Fruit fly (Drosophila melanogaster) whole organism, embryonic: ENCODE data around the gene mthl11.
A peak's percentile ranks its signal among the peaks of the same experiment; 100 is the strongest.

Experiments
- Awh ChIP-seq: fragments of 200-800 bp; sonication (Bioruptor generic); IDR thresholded peaks from 2 replicates; pipeline ENCODE4, ENCODE4 v1.3.6; 2022; ENCODE audit warnings: missing biosample characterization, missing genetic modification characterization
- CG10147 ChIP-seq: fragments of 200-800 bp; sonication (Bioruptor generic); optimal IDR thresholded peaks from 2 replicates; lab custom pipeline; 2019; ENCODE audit warnings: missing biosample characterization, mild to moderate bottlenecking, missing genetic modification characterization, moderate library complexity
- CG10654 ChIP-seq: fragments of 200-800 bp; sonication (Bioruptor generic); optimal IDR thresholded peaks from 2 replicates; lab custom pipeline; 2016; ENCODE audit warnings: missing biosample characterization, missing genetic modification characterization
- CG11560 ChIP-seq: fragments of 200-800 bp; sonication (Bioruptor generic); IDR thresholded peaks from 3 replicates; pipeline ENCODE4 v1.3.6; 2022; ENCODE audit warnings: missing biosample characterization, missing genetic modification characterization
- CG11723 ChIP-seq: fragments of 200-800 bp; sonication (Bioruptor generic); optimal IDR thresholded peaks from 2 replicates; lab custom pipeline; 2017; ENCODE audit warnings: missing biosample characterization, mild to moderate bottlenecking, missing genetic modification characterization
- CG1233 ChIP-seq: fragments of 200-800 bp; sonication (Bioruptor generic); optimal IDR thresholded peaks from 4 replicates; lab custom pipeline; 2018; ENCODE audit warnings: missing biosample characterization, mild to moderate bottlenecking, missing genetic modification characterization
- CG13123 ChIP-seq: fragments of 200-800 bp; sonication (Bioruptor generic); optimal IDR thresholded peaks from 2 replicates; lab custom pipeline; 2016; ENCODE audit warnings: missing biosample characterization, missing genetic modification characterization
- CG14014 ChIP-seq: fragments of 200-800 bp; sonication (Bioruptor generic); IDR thresholded peaks from 2 replicates; pipeline ENCODE4 v1.3.6; 2022; ENCODE audit warnings: missing biosample characterization, missing genetic modification characterization
- CG15011 ChIP-seq: fragments of 200-800 bp; sonication (Bioruptor generic); optimal IDR thresholded peaks from 3 replicates; lab custom pipeline; 2018; ENCODE audit warnings: missing biosample characterization, mild to moderate bottlenecking, missing genetic modification characterization
- CG30020 ChIP-seq: fragments of 200-800 bp; optimal IDR thresholded peaks from 2 replicates; lab custom pipeline; 2019; ENCODE audit warnings: missing biosample characterization, mild to moderate bottlenecking, missing genetic modification characterization, moderate library complexity
- CG33213 ChIP-seq: fragments of 200-800 bp; sonication (Bioruptor generic); optimal IDR thresholded peaks from 3 replicates; lab custom pipeline; 2016; ENCODE audit warnings: missing biosample characterization, missing genetic modification characterization
- CG3726 ChIP-seq: fragments of 200-800 bp; sonication (Bioruptor generic); IDR thresholded peaks from 3 replicates; pipeline ENCODE4, ENCODE4 v1.3.6; 2022; ENCODE audit warnings: missing biosample characterization, missing genetic modification characterization
- CG4328 ChIP-seq: fragments of 200-800 bp; sonication (Bioruptor generic); optimal IDR thresholded peaks from 3 replicates; lab custom pipeline; 2017; ENCODE audit warnings: missing biosample characterization, missing genetic modification reagents, missing genetic modification characterization
- CG4854 ChIP-seq: fragments of 200-800 bp; sonication (Bioruptor generic); optimal IDR thresholded peaks from 2 replicates; lab custom pipeline; 2016; ENCODE audit warnings: missing biosample characterization, missing genetic modification characterization, inconsistent platforms
- CG6175 ChIP-seq: fragments of 200-800 bp; sonication (Bioruptor generic); IDR thresholded peaks from 3 replicates; pipeline ENCODE4 v1.3.6; 2022; ENCODE audit warnings: missing biosample characterization, missing genetic modification characterization
- CG6254 ChIP-seq: fragments of 200-800 bp; sonication (Bioruptor generic); optimal IDR thresholded peaks from 3 replicates; lab custom pipeline; 2017; ENCODE audit warnings: mild to moderate bottlenecking, missing biosample characterization, missing genetic modification reagents, missing genetic modification characterization
- CG8089 ChIP-seq: fragments of 200-800 bp; sonication (Bioruptor generic); optimal IDR thresholded peaks from 3 replicates; lab custom pipeline; 2016; ENCODE audit warnings: missing biosample characterization, missing genetic modification characterization
- CG9215 ChIP-seq: fragments of 200-800 bp; sonication (Bioruptor generic); IDR thresholded peaks from 2 replicates; pipeline ENCODE4 v1.3.6; 2022; ENCODE audit warnings: missing biosample characterization, missing genetic modification characterization
- CG9797 ChIP-seq: fragments of 200-800 bp; sonication (Bioruptor generic); optimal IDR thresholded peaks from 3 replicates; lab custom pipeline; 2018; ENCODE audit warnings: missing biosample characterization, mild to moderate bottlenecking, missing genetic modification characterization
- CG9817 ChIP-seq: fragments of 200-800 bp; sonication (Bioruptor generic); optimal IDR thresholded peaks from 2 replicates; lab custom pipeline; 2018; ENCODE audit warnings: missing biosample characterization, mild to moderate bottlenecking, missing genetic modification characterization, moderate library complexity
- CG9876 ChIP-seq: fragments of 200-800 bp; sonication (Bioruptor generic); optimal IDR thresholded peaks from 2 replicates; lab custom pipeline; 2016; ENCODE audit warnings: missing biosample characterization, missing genetic modification characterization
- CrebB ChIP-seq: fragments of 200-800 bp; sonication (Bioruptor generic); optimal IDR thresholded peaks from 3 replicates; lab custom pipeline; 2018; ENCODE audit warnings: missing biosample characterization, mild to moderate bottlenecking, missing genetic modification characterization
- Dip3 ChIP-seq: fragments of 200-800 bp; sonication (Bioruptor generic); optimal IDR thresholded peaks from 3 replicates; lab custom pipeline; 2016; ENCODE audit warnings: missing biosample characterization, missing genetic modification characterization
- HLH4C ChIP-seq: fragments of 200-800 bp; sonication (Bioruptor generic); IDR thresholded peaks from 3 replicates; pipeline ENCODE4 v1.3.6; 2022; ENCODE audit warnings: missing biosample characterization, missing genetic modification characterization; ENCODE audit not compliant: partially characterized antibody
- Hand ChIP-seq: fragments of 200-800 bp; sonication (Bioruptor generic); optimal IDR thresholded peaks from 2 replicates; lab custom pipeline; 2017; ENCODE audit warnings: mild to moderate bottlenecking, missing biosample characterization, missing genetic modification reagents, missing genetic modification characterization
- HmgD ChIP-seq: fragments of 200-800 bp; sonication (Bioruptor generic); optimal IDR thresholded peaks from 3 replicates; lab custom pipeline; 2016; ENCODE audit warnings: missing biosample characterization, missing genetic modification characterization
- HmgZ ChIP-seq: fragments of 200-800 bp; sonication (Bioruptor generic); optimal IDR thresholded peaks from 2 replicates; lab custom pipeline; 2018; ENCODE audit warnings: missing biosample characterization, mild to moderate bottlenecking, missing genetic modification characterization
- Med ChIP-seq: fragments of 200-800 bp; sonication (Bioruptor generic); peaks from one replicate; lab custom pipeline; 2016; ENCODE audit warnings: missing biosample characterization, missing genetic modification characterization, mild to moderate bottlenecking, inconsistent platforms, moderate library complexity
- NC2β ChIP-seq: fragments of 200-800 bp; sonication (Bioruptor generic); optimal IDR thresholded peaks from 2 replicates; lab custom pipeline; 2016; ENCODE audit warnings: missing biosample characterization, missing genetic modification characterization
- Nf-YB ChIP-seq: fragments of 200-800 bp; sonication (Bioruptor generic); optimal IDR thresholded peaks from 3 replicates; lab custom pipeline; 2019; ENCODE audit warnings: missing biosample characterization, mild to moderate bottlenecking, missing genetic modification characterization, moderate library complexity
- Oaz ChIP-seq: fragments of 200-800 bp; sonication (Bioruptor generic); IDR thresholded peaks from 2 replicates; pipeline ENCODE4 v1.3.6; 2022; ENCODE audit warnings: missing biosample characterization, missing genetic modification characterization
- Oli ChIP-seq: fragments of 200-800 bp; sonication (Bioruptor generic); optimal IDR thresholded peaks from 2 replicates; lab custom pipeline; 2018; ENCODE audit warnings: missing biosample characterization, mild to moderate bottlenecking, missing genetic modification characterization, moderate library complexity
- Side ChIP-seq: fragments of 200-800 bp; sonication (Bioruptor generic); optimal IDR thresholded peaks from 2 replicates; lab custom pipeline; 2016; ENCODE audit warnings: missing biosample characterization, missing genetic modification characterization
- Sry-β ChIP-seq: fragments of 200-800 bp; sonication (Bioruptor generic); optimal IDR thresholded peaks from 2 replicates; lab custom pipeline; 2018; ENCODE audit warnings: missing biosample characterization, mild to moderate bottlenecking, missing genetic modification characterization, moderate library complexity
- Xbp1 ChIP-seq: fragments of 200-800 bp; sonication (Bioruptor generic); optimal IDR thresholded peaks from 3 replicates; lab custom pipeline; 2016; ENCODE audit warnings: missing biosample characterization, mild to moderate bottlenecking, missing genetic modification characterization
- ara ChIP-seq: fragments of 200-800 bp; sonication (Bioruptor generic); IDR thresholded peaks from 2 replicates; pipeline ENCODE4 v1.3.6; 2022; ENCODE audit warnings: missing biosample characterization, missing genetic modification characterization
- bsh ChIP-seq, 2 experiments: fragments of 200-800 bp; sonication (Bioruptor generic); optimal IDR thresholded peaks; 2 replicates each; lab custom pipeline; 2017 to 2018; ENCODE audit warnings: mild to moderate bottlenecking in 2 of 2, missing biosample characterization in 2 of 2, missing genetic modification characterization in 2 of 2, moderate library complexity in 1 of 2
- btn ChIP-seq: fragments of 200-800 bp; sonication (Bioruptor generic); optimal IDR thresholded peaks from 2 replicates; lab custom pipeline; 2016; ENCODE audit warnings: missing biosample characterization, missing genetic modification characterization
- chn ChIP-seq: fragments of 200-800 bp; sonication (Bioruptor generic); optimal IDR thresholded peaks from 2 replicates; lab custom pipeline; 2016; ENCODE audit warnings: missing biosample characterization, missing genetic modification characterization
- cwo ChIP-seq: fragments of 200-800 bp; sonication (Bioruptor generic); optimal IDR thresholded peaks from 3 replicates; lab custom pipeline; 2017; ENCODE audit warnings: missing biosample characterization, missing genetic modification characterization, mild to moderate bottlenecking, moderate library complexity, missing genetic modification reagents
- gfzf ChIP-seq: fragments of 200-800 bp; sonication (Bioruptor generic); optimal IDR thresholded peaks from 2 replicates; lab custom pipeline; 2016; ENCODE audit warnings: missing biosample characterization, mild to moderate bottlenecking, missing genetic modification characterization, moderate library complexity
- ind ChIP-seq: fragments of 200-800 bp; sonication (Bioruptor generic); optimal IDR thresholded peaks from 3 replicates; lab custom pipeline; 2016; ENCODE audit warnings: missing biosample characterization, missing genetic modification characterization
- jumu ChIP-seq: fragments of 200-800 bp; sonication (Bioruptor generic); optimal IDR thresholded peaks from 3 replicates; lab custom pipeline; 2016; ENCODE audit warnings: missing biosample characterization, missing genetic modification characterization
- nmo ChIP-seq: fragments of 200-800 bp; sonication (Bioruptor generic); optimal IDR thresholded peaks from 2 replicates; lab custom pipeline; 2018; ENCODE audit warnings: missing biosample characterization, mild to moderate bottlenecking, missing genetic modification characterization, moderate library complexity
- pita ChIP-seq: fragments of 200-800 bp; sonication (Bioruptor generic); optimal IDR thresholded peaks from 2 replicates; lab custom pipeline; 2017; ENCODE audit warnings: missing biosample characterization, mild to moderate bottlenecking, missing genetic modification characterization
- pros ChIP-seq: fragments of 200-800 bp; sonication (Bioruptor generic); optimal IDR thresholded peaks from 3 replicates; lab custom pipeline; 2019; ENCODE audit warnings: missing biosample characterization, mild to moderate bottlenecking, missing genetic modification characterization, moderate library complexity
- pzg ChIP-seq: fragments of 200-800 bp; sonication (Bioruptor generic); optimal IDR thresholded peaks from 3 replicates; lab custom pipeline; 2018; ENCODE audit warnings: missing biosample characterization, mild to moderate bottlenecking, missing genetic modification characterization, moderate library complexity
- ssp ChIP-seq: fragments of 200-800 bp; sonication (Bioruptor generic); IDR thresholded peaks from 2 replicates; pipeline ENCODE4 v1.3.6; 2022; ENCODE audit warnings: missing biosample characterization, missing genetic modification characterization
- tgo ChIP-seq: fragments of 200-800 bp; sonication (Bioruptor generic); IDR thresholded peaks from 3 replicates; pipeline ENCODE4 v1.3.6; 2022; ENCODE audit warnings: missing biosample characterization, missing genetic modification characterization
- ttk ChIP-seq: fragments of 200-800 bp; sonication (Bioruptor generic); IDR thresholded peaks from 2 replicates; pipeline ENCODE4 v2.1.2; 2022; ENCODE audit warnings: missing biosample characterization, missing genetic modification characterization
- wor ChIP-seq: fragments of 200-800 bp; sonication (Bioruptor generic); IDR thresholded peaks from 2 replicates; pipeline ENCODE4 v1.3.6; 2022; ENCODE audit warnings: missing biosample characterization, missing genetic modification characterization
- zen ChIP-seq: fragments of 200-800 bp; sonication (Bioruptor generic); optimal IDR thresholded peaks from 3 replicates; lab custom pipeline; 2018; ENCODE audit warnings: missing biosample characterization, mild to moderate bottlenecking, missing genetic modification characterization, moderate library complexity

mthl11 gene

dm6 chr3R:10370495-10370894 is 30.3 kb upstream of the mthl11 start (continued):
- TF ChIP-seq nmo: peak; percentile 43
- no peak for TF ChIP-seq Nf-YB (GFP tag; lab: Kevin White, UChicago)
- TF ChIP-seq HmgD (GFP tag; lab: Kevin White, UChicago): no peak
- no peak for TF ChIP-seq CrebB (tag; lab: Kevin White, UChicago)
- TF ChIP-seq CG4854 (GFP tag; lab: Kevin White, UChicago): no peak
- no peak for TF ChIP-seq CG9215 (GFP tag; lab: Robert Waterston, UW)
- no peak for TF ChIP-seq Xbp1 (GFP tag; lab: Kevin White, UChicago)
- TF ChIP-seq CG4328 (GFP tag; lab: Kevin White, UChicago): no peak
- TF ChIP-seq pros (GFP tag; lab: Kevin White, UChicago): peak; percentile 29
- peak; percentile 25; the same call in 1 of the 3 replicates for TF ChIP-seq tgo
- no peak for TF ChIP-seq CG10147 (GFP tag; lab: Kevin White, UChicago)
- TF ChIP-seq CG9876 (GFP tag; lab: Kevin White, UChicago): no peak
- TF ChIP-seq CG14014: no peak
- TF ChIP-seq chn (GFP tag; lab: Kevin White, UChicago): no peak
- no peak for TF ChIP-seq CG1233 (GFP tag; lab: Kevin White, UChicago)
- TF ChIP-seq CG33213 (GFP tag; lab: Kevin White, UChicago): no peak
- TF ChIP-seq CG6175 (GFP tag; lab: Robert Waterston, UW): no peak
- TF ChIP-seq zen (tag; lab: Kevin White, UChicago): peak; percentile 78
- no peak for TF ChIP-seq Oli (tag; lab: Kevin White, UChicago)
- TF ChIP-seq CG3726: no peak
- TF ChIP-seq ara (GFP tag; lab: Robert Waterston, UW): peak; percentile 59
- no peak for TF ChIP-seq CG8089 (GFP tag; lab: Kevin White, UChicago)
- TF ChIP-seq CG15011 (GFP tag; lab: Kevin White, UChicago): no peak
- no peak for TF ChIP-seq cwo
- TF ChIP-seq btn: no peak
- TF ChIP-seq jumu (GFP tag; lab: Kevin White, UChicago): no peak
- no peak for TF ChIP-seq bsh (GFP tag; optimal IDR thresholded peaks at IDR 0.05; lab: Kevin White, UChicago)
- no peak for TF ChIP-seq Sry-β (GFP tag; lab: Kevin White, UChicago)
- no peak for TF ChIP-seq CG13123 (GFP tag; lab: Kevin White, UChicago)
- no peak for TF ChIP-seq HmgZ (tag; lab: Kevin White, UChicago)
- TF ChIP-seq pita (GFP tag; lab: Kevin White, UChicago): no peak
- TF ChIP-seq ttk (GFP tag; lab: Robert Waterston, UW): no peak
- no peak for TF ChIP-seq ind (GFP tag; lab: Kevin White, UChicago)
- TF ChIP-seq NC2β (GFP tag; lab: Kevin White, UChicago): no peak
- no peak for TF ChIP-seq Oaz (GFP tag; lab: Robert Waterston, UW)
- TF ChIP-seq CG11560 (tag; lab: Robert Waterston, UW): no peak
- TF ChIP-seq wor: no peak
- peak; percentile 40 for TF ChIP-seq CG6254 (GFP tag; lab: Kevin White, UChicago)
- no peak for TF ChIP-seq ssp
- no peak for TF ChIP-seq Dip3
- no peak for TF ChIP-seq CG10654
- TF ChIP-seq HLH4C (GFP tag; lab: Robert Waterston, UW): no peak
- TF ChIP-seq CG30020: no peak
- TF ChIP-seq Side (GFP tag; lab: Kevin White, UChicago): no peak
- no peak for TF ChIP-seq gfzf (GFP tag; lab: Kevin White, UChicago)
- TF ChIP-seq CG9817 (tag; lab: Kevin White, UChicago): no peak
- no peak for TF ChIP-seq pzg
- TF ChIP-seq CG9797 (GFP tag; lab: Kevin White, UChicago): no peak
- no peak for TF ChIP-seq Hand (GFP tag; lab: Kevin White, UChicago)
- no peak for TF ChIP-seq CG11723 (GFP tag; lab: Kevin White, UChicago)
- TF ChIP-seq Awh (GFP tag; lab: Robert Waterston, UW): no peak
- peak; percentile 59 for TF ChIP-seq Med (GFP tag; lab: Kevin White, UChicago)
